Worm (Caenorhabditis elegans) whole organism, L2 larva: ENCODE results near the gene str-108.

Source experiments
- lin-39 ChIP-seq: fragments of 150-350 bp; optimal IDR thresholded peaks from 2 replicates; lab custom pipeline; 2014; ENCODE audit warnings: missing biosample characterization, missing genetic modification reagents, missing genetic modification characterization
- unc-39 ChIP-seq: fragments of 150-350 bp; optimal IDR thresholded peaks from 2 replicates; lab custom pipeline; 2014; ENCODE audit warnings: missing biosample characterization, missing genetic modification characterization
- unc-55 ChIP-seq: fragments of 150-350 bp; sonication (generic microtip); optimal IDR thresholded peaks from 3 replicates; lab custom pipeline; 2014; ENCODE audit warnings: missing biosample characterization, missing genetic modification reagents, missing genetic modification characterization

DNA sequence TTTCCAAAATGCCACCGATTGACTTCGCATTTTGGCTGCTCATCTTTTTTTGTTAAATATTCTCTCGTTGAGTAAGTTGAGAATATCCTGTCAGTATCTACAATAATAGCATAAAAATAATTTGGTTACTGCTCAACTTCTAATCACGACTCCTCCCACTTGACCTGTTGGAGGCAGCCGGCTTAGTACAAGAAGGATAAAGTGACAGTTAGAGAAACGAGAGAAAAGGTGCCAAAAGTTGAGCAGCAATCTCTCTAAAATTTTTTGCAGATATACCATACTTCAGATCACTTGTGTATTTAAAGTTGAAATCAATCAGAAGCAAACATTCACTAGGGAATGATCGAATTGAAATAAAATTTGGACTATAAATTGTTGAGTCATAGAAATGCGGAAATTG is 41.3 kb upstream of the str-108 start, which contains the start of gene nhr-111:
- TF ChIP-seq unc-39: no peak
- TF ChIP-seq lin-39 (tag; lab: Kevin White, UChicago): no peak
- no peak for TF ChIP-seq unc-55
